Worm (Caenorhabditis elegans): Measurements from ENCODE around the gene K03B4.2.
A peak's percentile ranks its signal among the peaks of the same experiment; 100 is the strongest.

Gene K03B4.2

ce11 chrV:4731154-4731961 lies 43.6 kb downstream of the K03B4.2 start, which contains the start of gene F39G3.3 (continued):
- TF ChIP-seq hlh-26 (GFP tag; conservative IDR thresholded peaks at IDR 0.05) (no peak), nfya-1 (tag; optimal IDR thresholded peaks at IDR 0.05; ENCODE audit: borderline replicate concordance, insufficient read depth) (no peak), bed-1 (GFP tag; IDR thresholded peaks at IDR 0.05) (no peak), attf-6 (GFP tag; IDR thresholded peaks at IDR 0.05) (0 out of 2 replicates have a peak, but pooled peaks have one; percentile 8), efl-1 (GFP tag; optimal IDR thresholded peaks at IDR 0.05) (peak; percentile 77), tbx-9 (tag; optimal IDR thresholded peaks at IDR 0.05; ENCODE audit: borderline replicate concordance) (no peak), F23B12.7 (tag; optimal IDR thresholded peaks at IDR 0.05; ENCODE audit: insufficient read depth) (peak; percentile 46), unc-130 (GFP tag; optimal IDR thresholded peaks at IDR 0.05) (peak; percentile 76), pbrm-1 (GFP tag; IDR thresholded peaks at IDR 0.05) (peak; percentile 56; the same call in 1 of the 2 replicates), ccch-3 (GFP tag; optimal IDR thresholded peaks at IDR 0.05) (no peak), nhr-90 (tag; optimal IDR thresholded peaks at IDR 0.05) (no peak), lsl-1 (GFP tag; optimal IDR thresholded peaks at IDR 0.05) (peak; percentile 100), lag-1 (GFP tag; IDR thresholded peaks at IDR 0.05) (no peak), athp-1 (tag; optimal IDR thresholded peaks at IDR 0.05) (peak; percentile 47), madf-8 (GFP tag; conservative IDR thresholded peaks at IDR 0.05) (peak; percentile 84), him-1 (tag; optimal IDR thresholded peaks at IDR 0.05) (peak; percentile 71), somi-1 (GFP tag; optimal IDR thresholded peaks at IDR 0.05) (no peak), F10E7.11 (tag; optimal IDR thresholded peaks at IDR 0.05) (no peak), egrh-3 (GFP tag; IDR thresholded peaks at IDR 0.05) (no peak), let-607 (tag; optimal IDR thresholded peaks at IDR 0.05) (peak in 1 of 2 experiments; percentile 30), F39B2.1 (GFP tag; IDR thresholded peaks at IDR 0.05) (0 out of 2 replicates have a peak, but pooled peaks have one; percentile 17), repo-1 (tag; optimal IDR thresholded peaks at IDR 0.05) (no peak), chd-7 (tag; optimal IDR thresholded peaks at IDR 0.05) (no peak), Y56A3A.18 (GFP tag; IDR thresholded peaks at IDR 0.05) (no peak), Y79H2A.3 (GFP tag; conservative IDR thresholded peaks at IDR 0.05) (0 out of 2 replicates have a peak, but pooled peaks have one; percentile 24), lin-54 (GFP tag; optimal IDR thresholded peaks at IDR 0.05) (peak; percentile 83), C06A6.2 (GFP tag; conservative IDR thresholded peaks at IDR 0.05) (no peak), attf-3 (GFP tag; conservative IDR thresholded peaks at IDR 0.05) (no peak), atf-7 (tag; optimal IDR thresholded peaks at IDR 0.05) (no peak)

- TF ChIP-seq B0261.1 (tag; optimal IDR thresholded peaks at IDR 0.05): no peak
- peak; percentile 58; the same call in 1 of the 2 replicates for TF ChIP-seq zfh-2 (GFP tag; conservative IDR thresholded peaks at IDR 0.05)
- TF ChIP-seq B0019.2 (GFP tag; conservative IDR thresholded peaks at IDR 0.05): no peak
- no peak for TF ChIP-seq him-1 (tag; optimal IDR thresholded peaks at IDR 0.05)
- 0 out of 2 replicates have a peak, but pooled peaks have one; percentile 58 for TF ChIP-seq nfyb-1 (GFP tag; IDR thresholded peaks at IDR 0.05)
- TF ChIP-seq ccch-3 (GFP tag; optimal IDR thresholded peaks at IDR 0.05): no peak
Observed at ce11 chrV:4733952-4734351, 46.2 kb downstream of the K03B4.2 start.

ce11 chrV:4734608-4735007 lies 46.8 kb downstream of the K03B4.2 start:
- TF ChIP-seq nhr-120 (GFP tag; IDR thresholded peaks at IDR 0.05) (no peak), ztf-25 (GFP tag; IDR thresholded peaks at IDR 0.05) (0 out of 2 replicates have a peak, but pooled peaks have one; percentile 50), Y79H2A.3 (GFP tag; conservative IDR thresholded peaks at IDR 0.05) (peak; percentile 85), ekl-4 (GFP tag; IDR thresholded peaks at IDR 0.05) (no peak; the same call in 1 of the 2 replicates), madf-6 (GFP tag; IDR thresholded peaks at IDR 0.05) (peak; percentile 52), lin-54 (GFP tag; optimal IDR thresholded peaks at IDR 0.05) (peak; percentile 17), die-1 (tag; optimal IDR thresholded peaks at IDR 0.05) (no peak), nhr-179 (tag; optimal IDR thresholded peaks at IDR 0.05) (no peak), chd-7 (tag; optimal IDR thresholded peaks at IDR 0.05) (peak; percentile 0), B0336.3 (GFP tag; IDR thresholded peaks at IDR 0.05) (0 out of 2 replicates have a peak, but pooled peaks have one; percentile 19), hlh-26 (GFP tag; conservative IDR thresholded peaks at IDR 0.05) (no peak), aptf-3 (GFP tag; IDR thresholded peaks at IDR 0.05) (no peak), F10E7.11 (tag; optimal IDR thresholded peaks at IDR 0.05) (no peak), let-526 (GFP tag; IDR thresholded peaks at IDR 0.05) (no peak), nfya-2 (GFP tag; IDR thresholded peaks at IDR 0.05) (no peak), sdz-38 (tag; optimal IDR thresholded peaks at IDR 0.05) (no peak), K11D2.4 (GFP tag; IDR thresholded peaks at IDR 0.05) (no peak)
